Worm (Caenorhabditis elegans): ENCODE results near the gene B0302.5.
A peak's percentile ranks its signal among the peaks of the same experiment; 100 is the strongest.

DNA sequence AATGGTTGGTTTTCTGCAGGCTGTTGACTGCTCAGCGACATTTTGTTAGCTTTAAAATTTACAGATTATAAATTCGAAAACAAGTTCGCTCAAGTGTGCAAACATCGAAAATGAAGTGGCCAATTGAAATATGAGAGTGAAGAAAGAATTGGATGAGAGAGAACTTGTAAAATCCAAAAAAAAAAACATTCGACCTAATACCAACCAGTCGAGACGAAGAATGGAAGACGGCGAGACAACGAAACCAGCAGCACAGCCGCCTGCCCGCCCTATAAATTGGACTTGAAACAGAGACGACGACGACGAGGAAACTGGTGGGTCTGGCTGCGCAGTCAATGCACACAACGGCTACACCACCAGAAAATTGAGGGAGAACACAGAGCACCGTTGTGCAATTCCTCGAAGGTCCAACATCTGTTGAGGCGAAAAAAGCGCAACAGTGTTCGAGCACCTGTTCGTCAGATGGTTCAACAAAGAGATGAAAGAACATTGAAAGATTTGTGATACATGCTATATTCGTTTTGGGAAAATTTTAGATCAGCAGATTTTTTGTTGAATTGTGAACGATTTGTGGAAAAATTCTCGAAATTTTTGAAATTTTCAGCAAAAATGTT, 45.0 kb downstream of the B0302.5 start, which contains the start of gene T23C6.4:
- TF ChIP-seq nhr-77 (tag; optimal IDR thresholded peaks at IDR 0.05), result no peak
- no peak for TF ChIP-seq skn-1 (tag; optimal IDR thresholded peaks at IDR 0.05)
- no peak for TF ChIP-seq nhr-28 (tag; optimal IDR thresholded peaks at IDR 0.05)
- no peak for TF ChIP-seq nhr-237 (tag; optimal IDR thresholded peaks at IDR 0.05)
- TF ChIP-seq nfya-1 (tag; optimal IDR thresholded peaks at IDR 0.05; ENCODE audit: insufficient read depth), result peak; percentile 4
- no peak for TF ChIP-seq unc-62 (GFP tag; optimal IDR thresholded peaks at IDR 0.05)
- TF ChIP-seq jun-1 (tag; optimal IDR thresholded peaks at IDR 0.05), result no peak
